Worm (Caenorhabditis elegans): Measurements from ENCODE around the gene clc-5.

clc-5 gene

DNA sequence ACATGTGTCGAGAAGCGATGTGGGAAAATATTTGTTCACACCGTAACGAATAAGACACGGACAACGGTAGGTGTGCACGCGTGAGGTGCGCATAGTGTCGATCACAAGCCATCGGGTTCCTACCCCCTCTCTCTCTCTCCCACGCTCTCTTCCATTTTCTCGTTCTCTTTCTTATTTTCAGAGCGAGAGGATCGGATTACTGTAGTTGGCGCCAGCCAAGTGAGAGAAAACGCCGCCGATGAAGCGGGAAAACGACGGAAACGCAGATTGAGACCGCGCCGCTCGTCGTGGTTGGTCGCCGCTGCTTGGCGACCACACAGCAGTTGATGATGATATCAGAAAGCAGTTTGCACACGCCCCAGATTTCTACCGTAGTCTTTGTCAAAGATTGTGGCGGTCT is 31.0 kb downstream of the clc-5 start:
- TF ChIP-seq ceh-34 (tag; optimal IDR thresholded peaks at IDR 0.05) (peak; percentile 48), nfya-1 (tag; optimal IDR thresholded peaks at IDR 0.05) (peak; percentile 47), ceh-2 (tag; optimal IDR thresholded peaks at IDR 0.05) (no peak)

DNA sequence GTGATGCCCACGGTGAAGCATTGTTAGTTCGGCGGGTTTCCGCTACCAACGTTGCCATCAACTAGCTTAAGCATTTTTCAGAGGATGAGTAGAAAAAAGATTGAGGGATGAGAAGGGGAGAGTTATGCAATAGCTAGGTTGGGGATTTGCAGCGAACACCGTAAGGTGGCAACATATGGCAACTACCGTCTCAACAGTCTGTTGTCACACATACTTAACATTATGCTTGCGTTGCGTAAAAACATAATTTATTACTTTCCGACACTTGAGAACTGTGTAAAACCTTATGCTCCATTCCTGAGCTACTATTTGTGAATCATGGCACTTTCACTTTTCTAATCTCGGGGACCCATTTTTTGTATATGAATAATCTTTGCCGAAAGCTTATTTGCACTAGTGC is 33.3 kb downstream of the clc-5 start:
- TF ChIP-seq pros-1 (tag; optimal IDR thresholded peaks at IDR 0.05) (no peak), ttx-3 (tag; optimal IDR thresholded peaks at IDR 0.05) (no peak), gmeb-2 (tag; optimal IDR thresholded peaks at IDR 0.05) (no peak), elt-2 (tag; optimal IDR thresholded peaks at IDR 0.05) (no peak), rnt-1 (tag; optimal IDR thresholded peaks at IDR 0.05) (no peak), hlh-6 (tag; optimal IDR thresholded peaks at IDR 0.05) (no peak), C08G9.2 (tag; optimal IDR thresholded peaks at IDR 0.05) (no peak), zip-5 (tag; optimal IDR thresholded peaks at IDR 0.05) (no peak), dve-1 (tag; optimal IDR thresholded peaks at IDR 0.05) (no peak), odd-2 (tag; optimal IDR thresholded peaks at IDR 0.05) (no peak), Y22D7AL.16 (tag; optimal IDR thresholded peaks at IDR 0.05) (no peak), ahr-1 (tag; optimal IDR thresholded peaks at IDR 0.05) (no peak), unc-86 (tag; optimal IDR thresholded peaks at IDR 0.05) (no peak), eyg-1 (tag; optimal IDR thresholded peaks at IDR 0.05) (no peak), C38D4.7 (GFP tag; optimal IDR thresholded peaks at IDR 0.05) (no peak), ceh-9 (tag; optimal IDR thresholded peaks at IDR 0.05) (no peak), ceh-45 (GFP tag; IDR thresholded peaks at IDR 0.05) (no peak), ceh-22 (tag; optimal IDR thresholded peaks at IDR 0.05) (no peak), unc-42 (tag; optimal IDR thresholded peaks at IDR 0.05) (no peak)

DNA sequence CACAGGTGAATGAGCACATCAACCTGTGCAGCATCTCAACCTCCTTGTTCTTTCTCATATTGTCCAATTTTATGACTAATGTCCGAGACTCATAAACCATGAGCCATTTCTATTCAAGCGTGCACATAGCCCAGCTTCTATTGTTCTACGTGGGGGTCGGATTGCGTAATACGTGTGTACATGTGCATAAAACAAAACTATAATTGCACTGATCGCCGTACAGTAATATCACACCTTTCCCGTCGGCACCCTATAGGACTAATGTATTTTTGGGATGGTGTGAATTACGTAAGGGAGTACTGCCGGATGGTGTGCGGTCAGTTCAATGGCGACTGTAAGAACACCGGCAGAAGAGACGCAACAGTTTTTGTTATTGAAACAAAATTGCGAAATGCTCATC is 36.5 kb downstream of the clc-5 start:
- TF ChIP-seq hlh-6 (tag; optimal IDR thresholded peaks at IDR 0.05), result no peak
- TF ChIP-seq ceh-34 (tag; optimal IDR thresholded peaks at IDR 0.05), result no peak
- TF ChIP-seq ceh-31 (tag; optimal IDR thresholded peaks at IDR 0.05), result peak; percentile 16
- no peak for TF ChIP-seq hlh-15 (tag; optimal IDR thresholded peaks at IDR 0.05)
- TF ChIP-seq sox-2 (GFP tag; IDR thresholded peaks at IDR 0.05), result peak; percentile 77; the same call in 1 of the 2 replicates

DNA sequence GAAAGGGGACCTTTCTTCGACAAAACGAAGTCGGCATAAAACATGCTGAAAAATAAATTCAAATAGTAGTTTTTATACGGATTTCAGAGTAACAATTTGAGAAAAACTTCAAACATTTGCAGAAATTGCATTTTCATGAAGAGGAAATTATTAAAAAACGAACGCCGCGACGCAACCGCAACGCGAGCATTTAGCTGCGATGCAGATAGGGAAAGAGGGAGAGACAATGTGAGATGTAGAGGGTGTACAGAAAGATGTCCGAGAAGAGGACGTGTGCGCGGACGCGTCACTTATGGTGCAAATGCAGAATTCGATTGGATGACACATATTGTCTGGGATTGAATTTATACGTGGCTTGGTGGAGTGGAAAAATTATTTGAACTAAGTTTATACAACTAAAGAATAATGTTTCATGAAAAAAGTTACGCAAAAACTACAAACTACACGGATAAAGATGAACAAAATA is 41.6 kb downstream of the clc-5 start, which contains the start of gene coh-1:
coh-1 (minus strand) TSS at position 51 of the 466 bp plus-strand sequence.
- peak; percentile 41 for TF ChIP-seq ceh-34 (tag; optimal IDR thresholded peaks at IDR 0.05)
- no peak for TF ChIP-seq ceh-24 (tag; optimal IDR thresholded peaks at IDR 0.05)
- no peak for TF ChIP-seq fax-1 (tag; optimal IDR thresholded peaks at IDR 0.05)
- no peak for TF ChIP-seq pax-1 (tag; optimal IDR thresholded peaks at IDR 0.05)
- no peak for TF ChIP-seq ttx-3 (tag; optimal IDR thresholded peaks at IDR 0.05)
- TF ChIP-seq ceh-6 (GFP tag; optimal IDR thresholded peaks at IDR 0.05), result no peak
- no peak for TF ChIP-seq madf-2 (tag; optimal IDR thresholded peaks at IDR 0.05)
- no peak for TF ChIP-seq pha-2 (tag; optimal IDR thresholded peaks at IDR 0.05)
- no peak for TF ChIP-seq eyg-1 (tag; optimal IDR thresholded peaks at IDR 0.05)
- no peak for TF ChIP-seq odd-2 (tag; optimal IDR thresholded peaks at IDR 0.05)
- TF ChIP-seq elt-4 (tag; optimal IDR thresholded peaks at IDR 0.05), result no peak
- no peak for TF ChIP-seq lim-6 (tag; optimal IDR thresholded peaks at IDR 0.05)
- no peak for TF ChIP-seq hlh-30 (tag; optimal IDR thresholded peaks at IDR 0.05; ENCODE audit: insufficient read depth)
- no peak for TF ChIP-seq ama-1 (optimal IDR thresholded peaks at IDR 0.05)
- no peak for TF ChIP-seq pqm-1 (tag; optimal IDR thresholded peaks at IDR 0.05)
- TF ChIP-seq fkh-6 (tag; optimal IDR thresholded peaks at IDR 0.05), result no peak
- TF ChIP-seq tbx-7 (tag; optimal IDR thresholded peaks at IDR 0.05), result no peak
- no peak for TF ChIP-seq ceh-45 (GFP tag; IDR thresholded peaks at IDR 0.05)
- no peak for TF ChIP-seq nhr-232 (tag; optimal IDR thresholded peaks at IDR 0.05)
- TF ChIP-seq Y22D7AL.16 (tag; optimal IDR thresholded peaks at IDR 0.05), result no peak
- TF ChIP-seq dve-1 (tag; optimal IDR thresholded peaks at IDR 0.05), result no peak
- TF ChIP-seq unc-42 (tag; optimal IDR thresholded peaks at IDR 0.05), result peak; percentile 83
- TF ChIP-seq zip-5 (tag; optimal IDR thresholded peaks at IDR 0.05), result no peak
- no peak for TF ChIP-seq ceh-14 (tag; optimal IDR thresholded peaks at IDR 0.05)
- TF ChIP-seq gmeb-2 (tag; optimal IDR thresholded peaks at IDR 0.05), result no peak
- TF ChIP-seq hlh-8 (tag; optimal IDR thresholded peaks at IDR 0.05), result no peak
- no peak for TF ChIP-seq elt-2 (tag; optimal IDR thresholded peaks at IDR 0.05)
- no peak for TF ChIP-seq unc-86 (tag; optimal IDR thresholded peaks at IDR 0.05)
- no peak for TF ChIP-seq F13H6.1 (tag; optimal IDR thresholded peaks at IDR 0.05)
- TF ChIP-seq pat-9 (tag; optimal IDR thresholded peaks at IDR 0.05), result no peak
- no peak for TF ChIP-seq ceh-19 (GFP tag; optimal IDR thresholded peaks at IDR 0.05)
- TF ChIP-seq unc-55 (GFP tag; optimal IDR thresholded peaks at IDR 0.05), result peak; percentile 21
- TF ChIP-seq ztf-16 (tag; optimal IDR thresholded peaks at IDR 0.05), result no peak
- no peak for TF ChIP-seq ceh-48 (tag; optimal IDR thresholded peaks at IDR 0.05)
- peak; percentile 2 for TF ChIP-seq ceh-30 (tag; optimal IDR thresholded peaks at IDR 0.05)
